Worm (Caenorhabditis elegans) whole organism, L4/young adult: ENCODE results near the gene T16D1.1.

ENCODE experiments used
- W03F9.2 ChIP-seq: fragments of 150-350 bp; optimal IDR thresholded peaks from 2 replicates; lab custom pipeline; 2014; ENCODE audit warnings: missing biosample characterization, missing genetic modification characterization
- dao-5 ChIP-seq: sonication (generic microtip); optimal IDR thresholded peaks from 2 replicates; lab custom pipeline; 2016; ENCODE audit warnings: missing genotype, missing genetic modification characterization, moderate library complexity, missing compliant biosample characterization
- him-1 ChIP-seq: sonication (generic microtip); optimal IDR thresholded peaks from 2 replicates; lab custom pipeline; 2016; ENCODE audit warnings: missing genotype, missing genetic modification reagents, missing genetic modification characterization, missing compliant biosample characterization

- TF ChIP-seq W03F9.2 (tag; lab: Kevin White, UChicago) (no peak), him-1 (tag; lab: Kevin White, UChicago) (no peak), dao-5 (tag; lab: Kevin White, UChicago) (no peak)
Observed at ce11 chrII:5225284-5225683, 16.2 kb downstream of the T16D1.1 start, which contains the start of gene dsh-1.
